Fruit fly (Drosophila melanogaster) whole organism, embryonic: Measurements from ENCODE around the gene Tnpo.
A peak's percentile ranks its signal among the peaks of the same experiment; 100 is the strongest.

Experiments
- Antp ChIP-seq: fragments of 200-800 bp; sonication (Bioruptor generic); optimal IDR thresholded peaks from 3 replicates; lab custom pipeline; 2016; ENCODE audit warnings: missing biosample characterization, missing genetic modification characterization
- CG10654 ChIP-seq: fragments of 200-800 bp; sonication (Bioruptor generic); optimal IDR thresholded peaks from 2 replicates; lab custom pipeline; 2016; ENCODE audit warnings: missing biosample characterization, missing genetic modification characterization
- CG11560 ChIP-seq: fragments of 200-800 bp; sonication (Bioruptor generic); IDR thresholded peaks from 3 replicates; pipeline ENCODE4 v1.3.6; 2022; ENCODE audit warnings: missing biosample characterization, missing genetic modification characterization
- CG13123 ChIP-seq: fragments of 200-800 bp; sonication (Bioruptor generic); optimal IDR thresholded peaks from 2 replicates; lab custom pipeline; 2016; ENCODE audit warnings: missing biosample characterization, missing genetic modification characterization
- CG15269 ChIP-seq: fragments of 200-800 bp; sonication (Bioruptor generic); optimal IDR thresholded peaks from 2 replicates; lab custom pipeline; 2018; ENCODE audit warnings: missing biosample characterization, mild to moderate bottlenecking, missing genetic modification characterization, moderate library complexity
- CG16813 ChIP-seq: fragments of 200-800 bp; sonication (Bioruptor generic); IDR thresholded peaks from 3 replicates; pipeline ENCODE4 v1.3.6; 2022; ENCODE audit warnings: missing biosample characterization, missing genetic modification characterization; ENCODE audit not compliant: partially characterized antibody
- CG1792 ChIP-seq: fragments of 200-800 bp; sonication (Bioruptor generic); optimal IDR thresholded peaks from 2 replicates; lab custom pipeline; 2016; ENCODE audit warnings: missing biosample characterization, missing genetic modification characterization
- CG2889 ChIP-seq: fragments of 200-800 bp; sonication (Bioruptor generic); IDR thresholded peaks from 3 replicates; pipeline ENCODE4 v1.3.6; 2022; ENCODE audit warnings: missing biosample characterization, missing genetic modification characterization
- CG30431 ChIP-seq: fragments of 200-800 bp; sonication (Bioruptor generic); optimal IDR thresholded peaks from 2 replicates; lab custom pipeline; 2017; ENCODE audit warnings: missing biosample characterization, missing genetic modification characterization
- CG31441 ChIP-seq: fragments of 200-800 bp; sonication (Bioruptor generic); IDR thresholded peaks from 2 replicates; pipeline ENCODE4 v1.3.6; 2022; ENCODE audit warnings: missing biosample characterization, missing genetic modification characterization
- CG33213 ChIP-seq: fragments of 200-800 bp; sonication (Bioruptor generic); optimal IDR thresholded peaks from 3 replicates; lab custom pipeline; 2016; ENCODE audit warnings: missing biosample characterization, missing genetic modification characterization
- CG34224 ChIP-seq: fragments of 200-800 bp; sonication (Bioruptor generic); IDR thresholded peaks from 3 replicates; pipeline ENCODE4 v1.3.6; 2022; ENCODE audit warnings: missing biosample characterization, missing genetic modification characterization; ENCODE audit not compliant: partially characterized antibody
- CG34422 ChIP-seq: fragments of 200-800 bp; sonication (Bioruptor generic); IDR thresholded peaks from 3 replicates; pipeline ENCODE4 v1.3.6; 2022; ENCODE audit warnings: missing biosample characterization, missing genetic modification characterization
- CG42726 ChIP-seq: fragments of 200-800 bp; sonication (Bioruptor generic); IDR thresholded peaks from 2 replicates; pipeline ENCODE4 v1.3.6; 2022; ENCODE audit warnings: missing biosample characterization, missing genetic modification characterization; ENCODE audit not compliant: partially characterized antibody
- CG4282 ChIP-seq: fragments of 200-800 bp; sonication (Bioruptor generic); optimal IDR thresholded peaks from 2 replicates; lab custom pipeline; 2016; ENCODE audit warnings: missing biosample characterization, missing genetic modification characterization
- CG4424 ChIP-seq: fragments of 200-800 bp; sonication (Bioruptor generic); optimal IDR thresholded peaks from 3 replicates; lab custom pipeline; 2016; ENCODE audit warnings: missing biosample characterization, missing genetic modification characterization
- CG5953 ChIP-seq: fragments of 200-800 bp; sonication (Bioruptor generic); IDR thresholded peaks from 2 replicates; pipeline ENCODE4 v1.3.6; 2022; ENCODE audit warnings: missing biosample characterization, missing genetic modification characterization
- CG6791 ChIP-seq: fragments of 200-800 bp; sonication (Bioruptor generic); IDR thresholded peaks from 3 replicates; pipeline ENCODE4 v1.3.6; 2022; ENCODE audit warnings: missing biosample characterization, missing genetic modification characterization; ENCODE audit not compliant: partially characterized antibody
- CG9876 ChIP-seq: fragments of 200-800 bp; sonication (Bioruptor generic); optimal IDR thresholded peaks from 2 replicates; lab custom pipeline; 2016; ENCODE audit warnings: missing biosample characterization, missing genetic modification characterization
- CTCF ChIP-seq: fragments of 200-800 bp; sonication (Bioruptor generic); optimal IDR thresholded peaks from 2 replicates; lab custom pipeline; 2017; ENCODE audit warnings: missing biosample characterization, mild to moderate bottlenecking, missing genetic modification characterization, moderate library complexity
- D19B ChIP-seq: fragments of 200-800 bp; sonication (Bioruptor generic); optimal IDR thresholded peaks from 2 replicates; lab custom pipeline; 2017; ENCODE audit warnings: missing biosample characterization, mild to moderate bottlenecking, missing genetic modification characterization
- Fer1 ChIP-seq: fragments of 200-800 bp; sonication (Bioruptor generic); optimal IDR thresholded peaks from 2 replicates; lab custom pipeline; 2017; ENCODE audit warnings: missing biosample characterization, mild to moderate bottlenecking, missing genetic modification characterization
- H2.0 ChIP-seq: fragments of 200-800 bp; sonication (Bioruptor generic); IDR thresholded peaks from 2 replicates; pipeline ENCODE4 v1.3.6; 2022; ENCODE audit warnings: missing biosample characterization, missing genetic modification characterization
- Hsf ChIP-seq: fragments of 200-800 bp; sonication (Bioruptor generic); optimal IDR thresholded peaks from 3 replicates; lab custom pipeline; 2016; ENCODE audit warnings: missing biosample characterization, missing genetic modification characterization
- Kr ChIP-seq: fragments of 200-800 bp; sonication (Bioruptor generic); optimal IDR thresholded peaks from 2 replicates; lab custom pipeline; 2017; ENCODE audit warnings: missing biosample characterization, mild to moderate bottlenecking, missing genetic modification characterization
- Mad ChIP-seq: fragments of 200-800 bp; sonication (Bioruptor generic); optimal IDR thresholded peaks from 2 replicates; lab custom pipeline; 2016; ENCODE audit warnings: missing biosample characterization, missing genetic modification characterization
- Mes4 ChIP-seq: fragments of 200-800 bp; sonication (Bioruptor generic); optimal IDR thresholded peaks from 2 replicates; lab custom pipeline; 2016; ENCODE audit warnings: missing biosample characterization, missing genetic modification characterization
- NK7.1 ChIP-seq: fragments of 200-800 bp; sonication (Bioruptor generic); optimal IDR thresholded peaks from 3 replicates; lab custom pipeline; 2016; ENCODE audit warnings: missing biosample characterization, missing genetic modification characterization
- NfI ChIP-seq: fragments of 200-800 bp; sonication (Bioruptor generic); optimal IDR thresholded peaks from 3 replicates; lab custom pipeline; 2018; ENCODE audit warnings: missing biosample characterization, mild to moderate bottlenecking, missing genetic modification characterization, moderate library complexity
- Scr ChIP-seq: fragments of 200-800 bp; sonication (Bioruptor generic); IDR thresholded peaks from 2 replicates; pipeline ENCODE4 v1.3.6; 2022; ENCODE audit warnings: missing biosample characterization, missing genetic modification characterization; ENCODE audit not compliant: partially characterized antibody
- Sin3A ChIP-seq: fragments of >200 bp; optimal IDR thresholded peaks from 2 replicates; lab custom pipeline; 2018
- Six4 ChIP-seq: fragments of 200-800 bp; sonication (Bioruptor generic); optimal IDR thresholded peaks from 2 replicates; lab custom pipeline; 2016; ENCODE audit warnings: missing biosample characterization, missing genetic modification characterization
- Stat92E ChIP-seq, 3 experiments: fragments of >200 bp in 2 of 3; fragments of 200-800 bp in 1 of 3; sonication (Bioruptor generic) in 1 of 3; optimal IDR thresholded peaks; 2 replicates each; lab custom pipeline; 2017 to 2019; ENCODE audit warnings: missing biosample characterization in 3 of 3, missing genetic modification characterization in 3 of 3, mild to moderate bottlenecking in 1 of 3, moderate library complexity in 1 of 3
- Usf ChIP-seq: fragments of 200-800 bp; sonication (Bioruptor generic); optimal IDR thresholded peaks from 2 replicates; lab custom pipeline; 2017; ENCODE audit warnings: missing genotype, missing biosample characterization, missing genetic modification characterization
- br ChIP-seq: fragments of >200 bp; optimal IDR thresholded peaks from 2 replicates; lab custom pipeline; 2017
- cato ChIP-seq: fragments of 200-800 bp; sonication (Bioruptor generic); optimal IDR thresholded peaks from 2 replicates; lab custom pipeline; 2016; ENCODE audit warnings: missing biosample characterization, missing genetic modification characterization, borderline replicate concordance
- chn ChIP-seq: fragments of 200-800 bp; sonication (Bioruptor generic); optimal IDR thresholded peaks from 2 replicates; lab custom pipeline; 2016; ENCODE audit warnings: missing biosample characterization, missing genetic modification characterization
- ci ChIP-seq: fragments of 200-800 bp; sonication (Bioruptor generic); IDR thresholded peaks from 3 replicates; pipeline ENCODE4 v1.3.6; 2022; ENCODE audit warnings: missing biosample characterization, missing genetic modification characterization
- corto ChIP-seq: fragments of 200-800 bp; sonication (Bioruptor generic); optimal IDR thresholded peaks from 2 replicates; lab custom pipeline; 2016; ENCODE audit warnings: missing biosample characterization, mild to moderate bottlenecking, missing genetic modification characterization, moderate library complexity
- danr ChIP-seq: fragments of 200-800 bp; sonication (Bioruptor generic); IDR thresholded peaks from 2 replicates; pipeline ENCODE4 v1.3.6; 2022; ENCODE audit warnings: missing biosample characterization, missing genetic modification characterization
- dimm ChIP-seq: fragments of 200-800 bp; sonication (Bioruptor generic); IDR thresholded peaks from 2 replicates; pipeline ENCODE4 v1.3.6; 2022; ENCODE audit warnings: missing biosample characterization, missing genetic modification characterization
- dmrt99B ChIP-seq: fragments of 200-800 bp; sonication (Bioruptor generic); optimal IDR thresholded peaks from 2 replicates; lab custom pipeline; 2018; ENCODE audit warnings: missing biosample characterization, mild to moderate bottlenecking, missing genetic modification characterization, moderate library complexity
- ewg ChIP-seq: fragments of 200-800 bp; sonication (Bioruptor generic); optimal IDR thresholded peaks from 3 replicates; lab custom pipeline; 2017; ENCODE audit warnings: mild to moderate bottlenecking, missing biosample characterization, missing genetic modification reagents, missing genetic modification characterization
- gce ChIP-seq: fragments of 200-800 bp; sonication (Bioruptor generic); IDR thresholded peaks from 3 replicates; pipeline ENCODE4 v1.3.6; 2022; ENCODE audit warnings: missing biosample characterization, missing genetic modification characterization
- grn ChIP-seq: fragments of 200-800 bp; sonication (Bioruptor generic); optimal IDR thresholded peaks from 3 replicates; lab custom pipeline; 2017; ENCODE audit warnings: missing biosample characterization, missing genetic modification characterization
- mirr ChIP-seq: fragments of 200-800 bp; sonication (Bioruptor generic); optimal IDR thresholded peaks from 3 replicates; lab custom pipeline; 2018; ENCODE audit warnings: missing biosample characterization, mild to moderate bottlenecking, missing genetic modification characterization
- rib ChIP-seq: fragments of 200-800 bp; sonication (Bioruptor generic); IDR thresholded peaks from 2 replicates; pipeline ENCODE4 v1.3.6; 2022; ENCODE audit warnings: missing biosample characterization, missing genetic modification characterization
- ro ChIP-seq: fragments of 200-800 bp; sonication (Bioruptor generic); IDR thresholded peaks from 2 replicates; pipeline ENCODE4 v1.3.6; 2022; ENCODE audit warnings: missing biosample characterization, missing genetic modification characterization
- stwl ChIP-seq: fragments of 200-800 bp; sonication (Bioruptor generic); optimal IDR thresholded peaks from 3 replicates; lab custom pipeline; 2018; ENCODE audit warnings: missing biosample characterization, mild to moderate bottlenecking, missing genetic modification characterization, moderate library complexity
- tgo ChIP-seq: fragments of 200-800 bp; sonication (Bioruptor generic); IDR thresholded peaks from 3 replicates; pipeline ENCODE4 v1.3.6; 2022; ENCODE audit warnings: missing biosample characterization, missing genetic modification characterization
- ttk ChIP-seq: fragments of 200-800 bp; sonication (Bioruptor generic); IDR thresholded peaks from 2 replicates; pipeline ENCODE4 v2.1.2; 2022; ENCODE audit warnings: missing biosample characterization, missing genetic modification characterization
- wdn ChIP-seq: fragments of 200-800 bp; sonication (Bioruptor generic); IDR thresholded peaks from 2 replicates; pipeline ENCODE4 v1.3.6; 2022; ENCODE audit warnings: missing biosample characterization, missing genetic modification characterization
- zf30C ChIP-seq: fragments of 200-800 bp; sonication (Bioruptor generic); optimal IDR thresholded peaks from 3 replicates; lab custom pipeline; 2018; ENCODE audit warnings: missing biosample characterization, mild to moderate bottlenecking, missing genetic modification characterization

The Tnpo gene

DNA sequence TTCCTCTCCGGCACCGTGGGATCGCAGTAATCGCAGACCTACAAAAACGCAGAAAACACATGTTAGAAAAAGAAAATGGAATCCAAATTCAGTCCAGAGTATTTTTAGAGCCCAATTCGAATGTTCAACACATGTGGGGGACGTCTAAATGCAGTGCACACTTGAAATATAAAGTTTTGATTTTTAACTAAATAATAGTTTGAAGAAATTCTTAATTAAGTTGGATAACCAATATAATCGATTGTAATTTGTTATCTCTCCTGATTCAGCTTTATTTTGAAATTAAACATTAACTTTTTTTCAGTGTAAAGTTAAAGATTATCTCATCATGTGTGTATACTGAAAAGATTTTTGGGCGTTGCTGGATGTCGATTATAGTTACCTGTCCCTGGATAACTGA, 23.9 kb downstream of the Tnpo start (continued):
- TF ChIP-seq CG30431 (GFP tag; lab: Kevin White, UChicago) (peak; percentile 18), br (no peak), CG4424 (peak; percentile 78), chn (GFP tag; lab: Kevin White, UChicago) (peak; percentile 45), CG34422 (GFP tag; lab: Robert Waterston, UW) (peak; percentile 58), CG11560 (tag; lab: Robert Waterston, UW) (no peak), NK7.1 (GFP tag; lab: Kevin White, UChicago) (no peak), zf30C (GFP tag; lab: Kevin White, UChicago) (peak; percentile 52), CG15269 (peak; percentile 60), CG5953 (GFP tag; lab: Robert Waterston, UW) (peak; percentile 37; the same call in 1 of the 2 replicates), Usf (no peak), CG6791 (GFP tag; lab: Robert Waterston, UW) (no peak), CG42726 (GFP tag; lab: Robert Waterston, UW) (no peak), dimm (GFP tag; lab: Robert Waterston, UW) (0 out of 2 replicates have a peak, but pooled peaks have one; percentile 32), Kr (GFP tag; lab: Kevin White, UChicago) (no peak), rib (GFP tag; lab: Robert Waterston, UW) (no peak), dmrt99B (tag; lab: Kevin White, UChicago) (peak; percentile 77), stwl (no peak), ttk (peak; percentile 72; the same call in 1 of the 2 replicates), grn (GFP tag; lab: Kevin White, UChicago) (no peak), CG9876 (GFP tag; lab: Kevin White, UChicago) (no peak), CG34224 (GFP tag; lab: Robert Waterston, UW) (no peak), tgo (peak; percentile 66; the same call in 2 of the 3 replicates), danr (GFP tag; lab: Robert Waterston, UW) (no peak; the same call in 1 of the 2 replicates), CG31441 (peak; percentile 86), Six4 (GFP tag; lab: Kevin White, UChicago) (peak; percentile 52), NfI (GFP tag; lab: Kevin White, UChicago) (no peak), corto (GFP tag; lab: Kevin White, UChicago) (no peak), Antp (peak; percentile 13), Mad (GFP tag; lab: Kevin White, UChicago) (peak; percentile 14), CTCF (no peak), H2.0 (GFP tag; lab: Robert Waterston, UW) (peak; percentile 66), Fer1 (GFP tag; lab: Kevin White, UChicago) (no peak), wdn (no peak), CG13123 (GFP tag; lab: Kevin White, UChicago) (peak; percentile 55), ci (GFP tag; lab: Robert Waterston, UW) (peak; percentile 84), ro (GFP tag; lab: Robert Waterston, UW) (no peak), CG16813 (GFP tag; lab: Robert Waterston, UW) (no peak), CG4282 (GFP tag; lab: Kevin White, UChicago) (no peak), cato (GFP tag; lab: Kevin White, UChicago) (peak; percentile 15), gce (GFP tag; lab: Robert Waterston, UW) (0 out of 3 replicates have a peak, but pooled peaks have one; percentile 62), CG10654 (GFP tag; lab: Kevin White, UChicago) (peak; percentile 44), Sin3A (no peak), CG2889 (GFP tag; lab: Robert Waterston, UW) (no peak), mirr (GFP tag; lab: Kevin White, UChicago) (no peak), Scr (GFP tag; lab: Robert Waterston, UW) (no peak), Hsf (peak; percentile 65), Stat92E (GFP tag; optimal IDR thresholded peaks at IDR 0.05; lab: Kevin White, UChicago) (no peak), CG33213 (GFP tag; lab: Kevin White, UChicago) (no peak), CG1792 (GFP tag; lab: Kevin White, UChicago) (no peak), D19B (GFP tag; lab: Kevin White, UChicago) (no peak), Mes4 (GFP tag; lab: Kevin White, UChicago) (peak; percentile 18), ewg (GFP tag; lab: Kevin White, UChicago) (peak; percentile 50)
